Fruit fly (Drosophila melanogaster) whole organism, pupa: ENCODE measurements around the gene sds22.

Source experiments
- CG14655 ChIP-seq: fragments of 200-800 bp; sonication (Bioruptor generic); optimal IDR thresholded peaks from 3 replicates; lab custom pipeline; 2017; ENCODE audit warnings: mild to moderate bottlenecking, missing biosample characterization, missing genetic modification reagents, missing genetic modification characterization
- CG4496 ChIP-seq: fragments of 200-800 bp; sonication (Bioruptor generic); IDR thresholded peaks from 3 replicates; pipeline ENCODE4 v1.3.6; 2022; ENCODE audit warnings: missing biosample characterization, missing genetic modification characterization
- gl ChIP-seq: fragments of 200-800 bp; sonication (Bioruptor generic); optimal IDR thresholded peaks from 2 replicates; lab custom pipeline; 2018; ENCODE audit warnings: missing biosample characterization, mild to moderate bottlenecking, missing genetic modification characterization

dm6 chr3R:17407576-17407975 is 16.2 kb downstream of the sds22 start, which contains the start of gene CG17283:
- no peak for TF ChIP-seq CG4496 (GFP tag; lab: Robert Waterston, UW)
- no peak for TF ChIP-seq gl (tag; lab: Kevin White, UChicago)
- no peak for TF ChIP-seq CG14655 (GFP tag; lab: Kevin White, UChicago)
